Worm (Caenorhabditis elegans) whole organism, dauer: ENCODE results near the gene pqn-71.

Source experiments
- unc-62 ChIP-seq: sonication (generic microtip); optimal IDR thresholded peaks from 2 replicates; lab custom pipeline; 2017; ENCODE audit warnings: missing biosample characterization, missing genetic modification reagents, missing genetic modification characterization

pqn-71 gene

ce11 chrV:15465032-15465727 is at the start of gene pqn-71:
TSS of gene pqn-71 (plus strand) at chrV:15465677.
- TF ChIP-seq unc-62 (GFP tag; lab: Kevin White, UChicago): no peak

DNA sequence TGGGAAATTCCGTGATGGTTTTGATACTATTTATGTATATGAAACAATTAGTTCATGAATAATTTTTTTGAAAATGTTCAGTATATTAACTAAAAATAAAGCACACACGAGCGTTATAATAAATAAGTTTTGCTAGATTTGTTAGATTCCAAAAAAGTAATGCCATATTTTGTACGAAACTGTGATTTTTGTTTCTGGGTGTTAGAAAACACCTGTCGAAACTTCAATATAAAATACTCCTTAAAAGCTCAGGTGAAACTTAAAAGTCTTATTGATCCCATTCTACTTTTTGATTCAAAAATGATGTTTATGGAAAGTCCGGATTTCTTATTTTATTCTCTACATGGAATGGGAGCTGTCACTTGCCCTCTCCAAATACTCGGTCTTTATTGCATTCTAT is 49.5 kb upstream of the pqn-71 start, which contains the start of gene srh-265:
TSS of gene srh-265 (plus strand) at position 301 of the 400 bp plus-strand sequence.
- no peak for TF ChIP-seq unc-62 (GFP tag; lab: Kevin White, UChicago)

ce11 chrV:15417822-15418221 is 47.7 kb upstream of the pqn-71 start, which contains the start of gene T06E6.10:
TSS of gene T06E6.10 (plus strand) at chrV:15418122.
- TF ChIP-seq unc-62 (GFP tag; lab: Kevin White, UChicago): no peak

DNA sequence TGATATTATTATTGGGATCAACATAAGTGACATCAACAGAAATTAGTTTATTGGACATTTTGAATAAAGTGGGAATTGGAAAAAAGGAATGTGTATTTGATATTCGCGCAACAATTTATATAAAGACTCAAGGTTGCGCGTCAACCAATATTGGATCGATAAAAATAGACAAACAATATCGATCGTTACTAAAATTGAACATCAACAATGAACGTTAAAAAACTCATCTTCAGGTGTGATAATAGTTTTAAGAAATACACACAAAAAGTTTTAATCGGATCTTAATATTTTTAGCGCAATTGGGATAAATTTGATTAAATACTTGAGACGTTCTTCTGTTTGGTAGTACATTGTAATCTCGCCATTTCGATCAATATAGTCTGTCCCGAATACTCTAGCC is 41.9 kb upstream of the pqn-71 start, which contains the start of gene fbxa-104:
TSS of gene fbxa-104 (minus strand) at position 83 of the 400 bp plus-strand sequence.
- TF ChIP-seq unc-62 (GFP tag; lab: Kevin White, UChicago): no peak

ce11 chrV:15425368-15426091 is 39.9 kb upstream of the pqn-71 start, which contains the start of gene Y36E3A.2:
TSS of gene Y36E3A.2 (plus strand) at chrV:15426041.
- TF ChIP-seq unc-62 (GFP tag; lab: Kevin White, UChicago): no peak

- no peak for TF ChIP-seq unc-62 (GFP tag; lab: Kevin White, UChicago)
Observed at ce11 chrV:15426944-15427343, 38.5 kb upstream of the pqn-71 start, which contains the start of gene fbxa-209. TSS of gene fbxa-209 (minus strand) at chrV:15427044.

ce11 chrV:15431322-15432052 is 34.0 kb upstream of the pqn-71 start:
- no peak for TF ChIP-seq unc-62 (GFP tag; lab: Kevin White, UChicago)

DNA sequence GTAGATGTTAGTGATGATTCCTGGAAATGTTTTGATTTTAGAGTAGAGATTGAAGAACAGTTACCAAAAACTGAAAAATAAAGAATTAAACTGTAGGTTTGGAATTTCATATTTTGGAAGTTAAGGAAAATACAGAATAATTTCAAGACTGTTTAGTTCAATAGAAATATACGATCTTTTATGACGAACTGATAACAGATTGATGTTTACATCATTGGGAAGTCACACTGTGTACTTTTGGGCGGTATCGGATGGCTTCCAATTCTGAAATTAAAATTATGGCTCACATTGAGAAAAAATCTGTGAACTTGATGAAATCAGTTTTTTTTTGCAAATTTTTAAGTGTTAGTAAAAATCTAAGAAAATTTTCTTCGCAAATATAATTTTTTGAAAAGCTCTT is 33.0 kb upstream of the pqn-71 start, which contains the start of gene T26H5.8:
TSS of gene T26H5.8 (minus strand) at position 270 of the 400 bp plus-strand sequence.
- TF ChIP-seq unc-62 (GFP tag; lab: Kevin White, UChicago): no peak

DNA sequence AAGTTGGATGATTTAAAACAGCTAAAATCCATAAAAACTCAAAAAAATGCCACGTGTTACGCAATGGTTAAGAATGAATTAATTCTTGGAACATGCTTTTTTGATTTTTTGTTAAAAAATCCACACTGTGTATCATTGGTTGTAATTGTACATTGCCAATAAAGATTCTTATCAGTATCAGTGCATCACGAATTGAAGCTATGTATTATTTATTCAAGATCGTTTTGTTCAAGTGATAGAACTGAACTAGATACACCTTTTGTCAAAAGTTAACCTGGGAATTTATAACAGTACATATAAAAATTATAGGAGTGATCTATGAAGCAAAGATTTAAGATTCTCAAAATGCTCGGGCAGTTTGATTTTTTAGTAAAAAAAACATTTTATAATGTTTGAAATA is 30.8 kb upstream of the pqn-71 start:
- TF ChIP-seq unc-62 (GFP tag; lab: Kevin White, UChicago): no peak

DNA sequence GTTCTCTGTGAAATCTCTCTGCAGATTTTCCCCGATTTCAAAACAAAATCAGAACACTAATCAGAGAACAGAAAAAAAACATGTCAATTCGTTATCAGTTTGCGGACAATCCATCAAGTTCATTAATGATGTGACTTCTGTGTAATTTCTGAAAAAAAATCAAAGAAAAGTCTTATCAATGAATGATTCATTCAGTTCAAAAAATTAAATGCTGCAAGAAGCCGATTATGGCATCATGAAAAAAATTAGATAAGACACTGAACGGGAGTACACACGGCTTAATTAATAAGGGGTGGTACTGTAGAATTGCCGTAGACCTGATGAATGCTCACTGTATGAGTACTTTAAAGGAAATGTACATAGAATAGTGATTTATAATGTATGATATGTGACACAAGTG is 29.3 kb upstream of the pqn-71 start:
- TF ChIP-seq unc-62 (GFP tag; lab: Kevin White, UChicago): no peak

DNA sequence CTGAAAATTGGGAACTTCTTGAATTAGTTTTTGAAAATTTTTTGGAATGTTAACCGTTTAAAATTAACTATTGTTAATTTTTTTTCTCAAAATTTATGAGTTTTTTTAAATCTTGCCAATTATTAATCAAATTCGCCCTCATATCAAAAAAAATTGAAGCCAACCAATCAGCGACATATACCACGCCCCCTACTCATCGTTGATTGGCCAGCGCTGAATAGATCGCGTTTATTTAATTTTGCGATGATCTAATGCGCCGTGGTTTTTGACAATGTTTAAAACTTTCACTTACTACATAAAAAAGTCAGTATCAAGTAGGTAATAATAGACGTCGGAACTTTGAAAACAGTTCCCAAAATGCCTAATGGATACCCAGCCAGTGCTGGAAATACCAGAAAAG is 23.1 kb upstream of the pqn-71 start:
- no peak for TF ChIP-seq unc-62 (GFP tag; lab: Kevin White, UChicago)

- no peak for TF ChIP-seq unc-62 (GFP tag; lab: Kevin White, UChicago)
Observed at ce11 chrV:15443708-15444107, 21.8 kb upstream of the pqn-71 start, which contains the start of gene T26H5.10. TSS of gene T26H5.10 (minus strand) at chrV:15443808.

- no peak for TF ChIP-seq unc-62 (GFP tag; lab: Kevin White, UChicago)
Observed at ce11 chrV:15444188-15444587, 21.3 kb upstream of the pqn-71 start, which contains the start of gene T26H5.11. TSS of gene T26H5.11 (minus strand) at chrV:15444288.

ce11 chrV:15444615-15445014 is 20.9 kb upstream of the pqn-71 start, which contains the start of gene T26H5.9:
TSS of gene T26H5.9 (plus strand) at chrV:15444916.
- no peak for TF ChIP-seq unc-62 (GFP tag; lab: Kevin White, UChicago)

- TF ChIP-seq unc-62 (GFP tag; lab: Kevin White, UChicago): no peak
Observed at ce11 chrV:15445437-15445836, 20.0 kb upstream of the pqn-71 start, which contains the start of gene srh-239. TSS of gene srh-239 (plus strand) at chrV:15445737.
